Fruit fly (Drosophila melanogaster) whole organism, wandering third instar larva: ENCODE measurements around the gene Tcs3.

Source experiments
- CG9705 ChIP-seq: fragments of 200-800 bp; sonication (Bioruptor generic); optimal IDR thresholded peaks from 2 replicates; lab custom pipeline; 2018; ENCODE audit warnings: missing biosample characterization, mild to moderate bottlenecking, missing genetic modification characterization
- CrebA ChIP-seq: fragments of 200-800 bp; sonication (Bioruptor generic); optimal IDR thresholded peaks from 2 replicates; lab custom pipeline; 2016; ENCODE audit warnings: missing biosample characterization, mild to moderate bottlenecking, missing genetic modification characterization, borderline replicate concordance
- Dfd ChIP-seq: fragments of >200 bp; optimal IDR thresholded peaks from 2 replicates; lab custom pipeline; 2017; ENCODE audit warnings: missing biosample characterization, missing genetic modification characterization
- Dif ChIP-seq: fragments of 200-275, 200-300 bp; sonication (Bioruptor generic); optimal IDR thresholded peaks from 2 replicates; lab custom pipeline; 2018; ENCODE audit warnings: missing biosample characterization, missing genetic modification characterization; ENCODE audit not compliant: partially characterized antibody
- GATAd ChIP-seq: sonication (Bioruptor generic); optimal IDR thresholded peaks from 2 replicates; lab custom pipeline; 2016; ENCODE audit warnings: missing biosample characterization, missing genetic modification characterization
- HLH106 ChIP-seq: fragments of 200-800 bp; optimal IDR thresholded peaks from 3 replicates; lab custom pipeline; 2019; ENCODE audit warnings: missing biosample characterization, mild to moderate bottlenecking, missing genetic modification characterization, moderate library complexity
- Hnf4 ChIP-seq: fragments of 200-800 bp; sonication (Bioruptor generic); optimal IDR thresholded peaks from 2 replicates; lab custom pipeline; 2016; ENCODE audit warnings: missing biosample characterization, mild to moderate bottlenecking, missing genetic modification characterization
- Hr78 ChIP-seq: fragments of >200 bp; optimal IDR thresholded peaks from 2 replicates; lab custom pipeline; 2017; ENCODE audit warnings: missing biosample characterization, missing genetic modification characterization
- Hr83 ChIP-seq: fragments of 200-300 bp; sonication (Bioruptor generic); optimal IDR thresholded peaks from 2 replicates; lab custom pipeline; 2016; ENCODE audit warnings: missing biosample characterization, mild to moderate bottlenecking, missing genetic modification characterization, moderate library complexity; ENCODE audit not compliant: poor library complexity, severe bottlenecking
- Myc ChIP-seq: fragments of >200 bp; optimal IDR thresholded peaks from 2 replicates; lab custom pipeline; 2017
- N ChIP-seq: fragments of >200 bp; optimal IDR thresholded peaks from 2 replicates; lab custom pipeline; 2018; ENCODE audit warnings: missing biosample characterization, missing external identifiers, missing genetic modification characterization
- Rel ChIP-seq, 2 experiments: fragments of 200-800 bp; sonication (Bioruptor generic) in 1 of 2; optimal IDR thresholded peaks; 2 replicates in 1 of 2; 3 replicates in 1 of 2; lab custom pipeline; 2016 to 2019; ENCODE audit warnings: mild to moderate bottlenecking in 2 of 2, missing biosample characterization in 2 of 2, missing genetic modification characterization in 2 of 2, moderate library complexity in 1 of 2
- Sp1 ChIP-seq: fragments of 200-800 bp; sonication (Bioruptor generic); optimal IDR thresholded peaks from 3 replicates; lab custom pipeline; 2019; ENCODE audit warnings: missing biosample characterization, mild to moderate bottlenecking, missing genetic modification characterization, moderate library complexity
- Vsx2 ChIP-seq: fragments of 200-300, 225-300 bp; sonication (Bioruptor generic); optimal IDR thresholded peaks from 2 replicates; lab custom pipeline; 2018; ENCODE audit warnings: missing biosample characterization, missing genetic modification characterization; ENCODE audit not compliant: partially characterized antibody
- br ChIP-seq: fragments of 200-800 bp; sonication (Bioruptor generic); optimal IDR thresholded peaks from 2 replicates; lab custom pipeline; 2016; ENCODE audit warnings: missing biosample characterization, missing genetic modification characterization
- dl ChIP-seq, 2 experiments: fragments of 175-275, 200-275 bp in 1 of 2; fragments of 200-275 bp in 1 of 2; sonication (Bioruptor generic); optimal IDR thresholded peaks; lab custom pipeline; 2018; ENCODE audit warnings: mild to moderate bottlenecking in 2 of 2, missing biosample characterization in 2 of 2, missing genetic modification characterization in 2 of 2, moderate library complexity in 2 of 2; ENCODE audit not compliant: partially characterized antibody in 2 of 2, insufficient read depth in 1 of 2
- dmrt93B ChIP-seq: fragments of 200-800 bp; sonication (Bioruptor generic); optimal IDR thresholded peaks from 2 replicates; lab custom pipeline; 2018; ENCODE audit warnings: missing biosample characterization, mild to moderate bottlenecking, missing genetic modification characterization
- ey ChIP-seq: fragments of 200-800 bp; sonication (Bioruptor generic); optimal IDR thresholded peaks from 2 replicates; lab custom pipeline; 2016; ENCODE audit warnings: missing biosample characterization, missing genetic modification characterization
- foxo ChIP-seq, 2 experiments: fragments of 200-800 bp; sonication (Bioruptor generic); optimal IDR thresholded peaks; 2 replicates in 1 of 2; 3 replicates in 1 of 2; lab custom pipeline; 2016 to 2017; ENCODE audit warnings: missing biosample characterization in 2 of 2, missing genetic modification characterization in 2 of 2
- fru ChIP-seq: fragments of 200-800 bp; sonication (Bioruptor generic); optimal IDR thresholded peaks from 3 replicates; lab custom pipeline; 2016; ENCODE audit warnings: missing biosample characterization, mild to moderate bottlenecking, missing genetic modification characterization
- h ChIP-seq: fragments of 200-800 bp; sonication (Bioruptor generic); optimal IDR thresholded peaks from 3 replicates; lab custom pipeline; 2016; ENCODE audit warnings: missing biosample characterization, mild to moderate bottlenecking, missing genetic modification characterization
- rgr ChIP-seq: fragments of 200-800 bp; sonication (Bioruptor generic); optimal IDR thresholded peaks from 3 replicates; lab custom pipeline; 2016; ENCODE audit warnings: missing biosample characterization, mild to moderate bottlenecking, missing genetic modification characterization
- sage ChIP-seq: fragments of 200-800 bp; sonication (Bioruptor generic); optimal IDR thresholded peaks from 2 replicates; lab custom pipeline; 2016; ENCODE audit warnings: missing biosample characterization, mild to moderate bottlenecking, missing genetic modification characterization
- sv ChIP-seq: fragments of 200-800 bp; sonication (Bioruptor generic); optimal IDR thresholded peaks from 3 replicates; lab custom pipeline; 2016; ENCODE audit warnings: missing biosample characterization, missing genetic modification characterization
- tai ChIP-seq: sonication (Bioruptor generic); optimal IDR thresholded peaks from 2 replicates; lab custom pipeline; 2016; ENCODE audit warnings: missing biosample characterization, missing genetic modification characterization
- usp ChIP-seq: fragments of >200 bp; optimal IDR thresholded peaks from 2 replicates; lab custom pipeline; 2017; ENCODE audit warnings: missing biosample characterization, missing genetic modification characterization

The Tcs3 gene

DNA sequence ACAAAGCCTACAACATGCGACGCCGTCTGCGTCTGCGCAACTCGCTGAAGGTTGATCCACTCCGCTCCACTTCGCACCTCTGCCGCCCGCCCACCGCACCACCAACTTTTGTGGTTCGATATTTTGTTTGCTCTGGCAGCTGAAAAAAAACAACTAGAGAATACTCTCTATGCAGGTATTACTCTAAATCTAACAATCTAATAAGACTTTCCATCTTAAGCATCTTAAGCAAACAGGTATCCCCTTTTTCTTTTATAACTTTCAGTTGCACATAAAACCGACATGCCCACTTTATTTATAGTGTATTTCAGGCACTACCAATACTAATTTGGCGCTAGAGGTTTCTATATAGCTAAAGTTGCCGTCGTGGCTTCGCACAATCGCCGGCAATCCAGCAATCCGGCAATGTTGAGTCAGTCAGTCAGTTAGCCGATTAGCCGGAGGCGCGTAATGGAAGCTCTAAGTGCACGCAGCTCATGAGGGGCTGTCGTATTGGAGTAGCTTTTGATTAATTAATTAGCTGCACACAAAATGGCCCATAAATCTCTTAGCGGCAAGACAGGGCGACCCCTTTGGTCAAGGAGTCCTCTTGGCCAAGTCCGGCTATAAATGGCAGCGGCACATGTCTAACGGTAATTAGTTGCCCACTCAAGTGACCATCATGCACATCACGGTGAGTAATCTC is 23.4 kb upstream of the Tcs3 start, which contains the start of gene CG13058:
CG13058 (plus strand) TSS at position 635 of the 685 bp plus-strand sequence.
- TF ChIP-seq Sp1 (GFP tag; lab: Kevin White, UChicago) (no peak), sv (GFP tag; lab: Kevin White, UChicago) (peak; percentile 50)
- TF ChIP-seq, all 38 proteins: peak for 1

DNA sequence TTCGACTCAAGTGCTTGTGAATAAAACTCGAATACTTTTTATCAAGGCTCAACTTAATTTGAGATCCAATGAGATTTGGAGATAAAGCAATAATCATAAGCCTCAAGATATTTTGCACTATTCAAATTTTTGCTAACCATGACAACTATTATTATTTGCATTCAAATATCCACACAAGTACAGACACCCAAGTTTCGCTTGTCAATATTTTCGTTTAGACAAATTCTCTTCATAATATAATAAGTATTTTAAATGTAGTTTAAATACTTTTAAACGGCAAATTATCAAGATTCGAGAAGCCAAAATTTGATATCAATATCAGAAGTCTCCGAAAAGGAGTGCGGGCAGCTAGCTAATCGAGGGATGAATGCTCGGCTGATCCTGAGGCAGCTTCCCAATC is 22.3 kb upstream of the Tcs3 start, which contains the start of gene CG33061:
CG33061 (plus strand) TSS at position 301 of the 400 bp plus-strand sequence.
- no peak for TF ChIP-seq dmrt93B (GFP tag; lab: Kevin White, UChicago)
- TF ChIP-seq HLH106 (tag; lab: Kevin White, UChicago) = no peak
- no peak for TF ChIP-seq Hr78
- no peak for TF ChIP-seq fru (GFP tag; lab: Kevin White, UChicago)
- TF ChIP-seq Hnf4 = no peak
- no peak for TF ChIP-seq h (GFP tag; lab: Kevin White, UChicago)

dm6 chr3L:16330740-16331139 is 21.1 kb upstream of the Tcs3 start, which contains the start of gene CG33060:
TSS of gene CG33060 (plus strand) at chr3L:16331040.
- TF ChIP-seq CG9705 (GFP tag; lab: Kevin White, UChicago) = no peak
- TF ChIP-seq Dfd (GFP tag; lab: Kevin White, UChicago) = no peak
- no peak for TF ChIP-seq sage (GFP tag; lab: Kevin White, UChicago)
- no peak for TF ChIP-seq CrebA (GFP tag; lab: Kevin White, UChicago)
- no peak for TF ChIP-seq Hnf4
- TF ChIP-seq br = no peak
- TF ChIP-seq dl (GFP tag; optimal IDR thresholded peaks at IDR 0.05; lab: Kevin White, UChicago; ENCODE audit: insufficient read depth in 1 of 2, partially characterized antibody in 2 of 2) = no peak
- TF ChIP-seq foxo (GFP tag; optimal IDR thresholded peaks at IDR 0.05; lab: Kevin White, UChicago) = no peak
- TF ChIP-seq rgr = no peak

DNA sequence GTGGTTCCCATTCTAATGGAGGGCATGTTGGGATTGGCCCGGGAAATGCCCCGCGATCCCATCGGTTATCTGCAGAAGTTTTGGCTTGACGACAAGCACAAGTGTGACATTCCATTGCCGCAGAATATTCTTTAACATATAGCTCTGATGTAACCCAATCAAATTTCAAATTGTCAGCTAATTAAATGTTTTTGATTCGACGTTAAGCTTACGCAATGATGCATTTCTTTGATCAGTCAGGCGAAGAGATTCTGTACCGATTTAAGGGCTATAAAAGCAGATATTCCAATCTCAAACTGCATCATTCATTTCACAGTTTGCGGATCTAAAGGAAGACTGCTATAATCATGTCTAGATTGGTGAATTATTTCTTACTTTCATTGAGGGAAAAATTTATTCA is 20.2 kb upstream of the Tcs3 start, which contains the start of gene retinin:
retinin (plus strand) TSS at position 301 of the 400 bp plus-strand sequence.
- TF ChIP-seq Hnf4 = no peak
- no peak for TF ChIP-seq CrebA (GFP tag; lab: Kevin White, UChicago)
- no peak for TF ChIP-seq Dif (GFP tag; lab: Kevin White, UChicago)
- no peak for TF ChIP-seq Sp1 (GFP tag; lab: Kevin White, UChicago)
- no peak for TF ChIP-seq Rel (GFP tag; optimal IDR thresholded peaks at IDR 0.05; lab: Kevin White, UChicago)
- TF ChIP-seq Rel (tag; optimal IDR thresholded peaks at IDR 0.05; lab: Kevin White, UChicago) = no peak

DNA sequence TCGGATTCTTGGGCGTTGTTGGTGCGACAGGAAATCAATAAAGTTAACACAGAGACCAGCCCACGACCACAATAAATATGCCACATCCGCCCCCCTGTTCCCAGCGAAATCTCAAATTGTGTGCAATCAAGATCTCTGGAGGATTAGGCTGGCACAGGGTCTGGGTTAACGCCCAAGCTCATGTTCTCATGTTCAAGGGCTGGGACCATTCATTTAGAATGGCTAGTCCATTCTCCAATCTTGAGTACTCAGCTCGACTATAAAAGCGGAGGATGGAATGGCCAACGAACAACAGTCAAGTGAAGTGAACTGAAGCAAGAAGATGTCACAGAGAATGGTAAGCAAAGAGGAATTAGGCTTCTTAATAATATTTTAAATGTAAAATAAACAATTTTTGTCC is 18.8 kb upstream of the Tcs3 start, which contains the start of gene CG13056:
CG13056 (plus strand) TSS at position 301 of the 400 bp plus-strand sequence.
- TF ChIP-seq GATAd (GFP tag; lab: Kevin White, UChicago) = no peak
- TF ChIP-seq Hr83 (GFP tag; lab: Kevin White, UChicago) = no peak
- no peak for TF ChIP-seq CG9705 (GFP tag; lab: Kevin White, UChicago)
- TF ChIP-seq Dfd (GFP tag; lab: Kevin White, UChicago) = no peak
- no peak for TF ChIP-seq usp
- TF ChIP-seq, all 38 proteins: peak for 0

dm6 chr3L:16334876-16335275 is 16.9 kb upstream of the Tcs3 start:
- TF ChIP-seq Vsx2 (GFP tag; lab: Kevin White, UChicago) (peak; percentile 58), GATAd (GFP tag; lab: Kevin White, UChicago) (no peak), Myc (peak; percentile 80), ey (GFP tag; lab: Kevin White, UChicago) (no peak), N (GFP tag; lab: Kevin White, UChicago) (peak; percentile 79), Dif (GFP tag; lab: Kevin White, UChicago) (peak; percentile 39), tai (GFP tag; lab: Kevin White, UChicago) (no peak)
